Fruit fly (Drosophila melanogaster) ovary, adult (tissue): ENCODE measurements around the gene sim.

Experiments used
- CG17801 ChIP-seq: fragments of 200-800 bp; optimal IDR thresholded peaks from 2 replicates; lab custom pipeline; 2019; ENCODE audit warnings: missing biosample characterization, mild to moderate bottlenecking, missing genetic modification characterization, moderate library complexity; ENCODE audit not compliant: partially characterized antibody

The sim gene

DNA sequence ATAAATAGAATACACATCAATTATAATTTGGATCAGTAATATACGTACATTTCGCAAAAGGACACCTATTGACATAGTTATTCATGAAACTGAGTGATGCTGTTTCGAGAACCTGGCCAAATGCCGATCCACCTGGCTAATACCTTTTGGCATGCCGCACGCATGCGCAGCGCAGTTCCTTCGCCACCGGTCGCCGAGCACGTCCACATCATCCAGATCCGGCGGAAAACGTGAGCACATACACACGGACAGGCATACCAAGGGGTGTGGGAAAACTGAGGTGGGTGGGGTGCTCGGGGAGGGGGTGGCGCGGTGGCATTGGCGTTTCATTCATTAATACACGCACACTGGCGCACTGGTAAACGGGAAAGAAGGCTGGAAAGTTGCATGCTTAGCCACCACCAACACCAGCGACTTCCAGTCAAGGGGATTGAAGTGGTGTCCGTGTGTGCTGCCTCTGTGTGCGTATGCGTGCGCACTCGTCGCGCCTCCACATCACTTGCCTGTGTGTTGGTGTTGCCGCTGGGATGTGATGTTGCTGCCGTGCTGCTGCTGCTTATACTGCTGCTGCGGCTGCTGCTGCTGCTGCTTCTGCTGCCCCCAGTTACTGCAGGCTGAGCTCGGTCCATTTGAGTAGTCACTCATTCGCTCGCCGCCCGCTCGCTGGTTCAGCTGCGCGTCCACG lies at the start of gene sim:
Gene sim (plus strand): TSS at position 635 of the 685 bp plus-strand sequence.
- no peak for TF ChIP-seq CG17801 (GFP tag; lab: Kevin White, UChicago)

dm6 chr3R:13009595-13009994 lies 48.0 kb upstream of the sim start, which contains the start of gene CG11656:
CG11656 (plus strand) TSS chr3R:13009895.
- TF ChIP-seq CG17801 (GFP tag; lab: Kevin White, UChicago): no peak

DNA sequence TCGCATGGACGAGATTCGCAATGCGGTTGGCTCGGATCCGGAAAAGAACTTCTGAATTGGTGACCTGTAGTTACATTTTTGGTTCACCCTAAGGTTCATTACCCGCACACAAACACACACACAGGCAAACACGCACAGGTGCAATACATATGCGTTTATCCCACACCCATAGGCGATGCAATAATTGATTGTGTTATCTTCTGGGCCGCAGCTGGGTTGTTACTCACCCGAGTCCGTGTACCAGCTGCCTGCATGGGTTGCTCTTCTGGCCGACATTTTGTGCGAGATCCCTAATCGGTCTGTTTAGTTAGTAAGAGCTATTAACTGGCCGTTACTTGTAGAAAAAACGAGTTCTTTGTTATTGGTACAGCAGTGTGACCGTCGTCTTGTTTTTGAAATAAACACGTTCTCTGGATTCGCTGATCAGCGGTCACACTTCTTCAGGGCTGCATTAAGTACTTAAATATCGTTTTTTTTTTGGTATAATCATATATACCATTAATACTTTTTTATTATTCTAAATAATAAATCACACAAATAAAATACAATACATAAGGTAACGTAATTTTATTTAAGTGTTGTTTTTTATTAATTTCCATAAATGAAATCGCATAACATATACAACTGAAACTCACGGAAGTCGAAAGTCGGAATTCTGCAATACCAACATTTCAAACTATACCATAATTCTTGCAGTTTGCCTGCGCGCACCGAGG lies 46.5 kb upstream of the sim start, which contains the start of gene CG8031:
Gene CG8031 (minus strand): TSS at position 406 of the 716 bp plus-strand sequence.
- peak; percentile 14 for TF ChIP-seq CG17801 (GFP tag; lab: Kevin White, UChicago)

DNA sequence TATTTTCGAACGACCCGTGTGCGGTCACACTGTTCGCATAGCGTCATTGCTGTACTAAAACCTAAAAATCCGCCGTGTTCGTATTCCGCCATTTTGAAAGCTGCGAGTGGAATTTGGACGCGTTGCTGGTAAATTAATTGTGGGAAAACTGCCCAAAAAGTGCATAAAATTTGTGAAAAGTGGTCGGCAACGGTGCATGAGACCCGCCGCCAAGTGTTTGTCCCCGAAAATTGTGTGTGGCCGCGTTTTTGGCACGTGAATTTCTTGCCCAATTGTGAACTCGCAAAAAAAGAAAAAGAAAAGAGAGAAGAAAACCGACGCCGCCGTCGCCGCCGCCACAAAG lies 46.0 kb upstream of the sim start, which contains the start of gene CtBP:
Gene CtBP (plus strand): TSS at position 29 of the 343 bp plus-strand sequence.
- no peak for TF ChIP-seq CG17801 (GFP tag; lab: Kevin White, UChicago)

DNA sequence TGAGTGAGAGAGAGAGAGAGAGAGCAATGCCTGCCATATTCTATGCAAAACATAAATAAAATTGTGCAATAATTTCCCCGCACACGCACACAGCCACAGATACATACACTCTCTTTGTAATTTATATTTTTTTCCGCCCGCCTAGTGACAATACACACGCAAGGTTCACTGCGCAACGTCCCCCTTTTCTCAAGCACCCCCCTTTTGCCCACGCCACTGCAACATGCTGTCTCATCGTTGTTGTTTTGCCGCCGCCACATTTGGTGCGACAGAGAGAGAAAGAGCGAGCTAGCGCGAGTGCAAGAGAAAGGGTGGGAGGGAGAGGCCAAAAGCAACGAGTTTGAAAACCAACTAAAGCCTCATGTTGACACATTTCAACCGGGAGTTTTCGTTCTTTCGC lies 45.2 kb upstream of the sim start:
- peak; percentile 39 for TF ChIP-seq CG17801 (GFP tag; lab: Kevin White, UChicago)

DNA sequence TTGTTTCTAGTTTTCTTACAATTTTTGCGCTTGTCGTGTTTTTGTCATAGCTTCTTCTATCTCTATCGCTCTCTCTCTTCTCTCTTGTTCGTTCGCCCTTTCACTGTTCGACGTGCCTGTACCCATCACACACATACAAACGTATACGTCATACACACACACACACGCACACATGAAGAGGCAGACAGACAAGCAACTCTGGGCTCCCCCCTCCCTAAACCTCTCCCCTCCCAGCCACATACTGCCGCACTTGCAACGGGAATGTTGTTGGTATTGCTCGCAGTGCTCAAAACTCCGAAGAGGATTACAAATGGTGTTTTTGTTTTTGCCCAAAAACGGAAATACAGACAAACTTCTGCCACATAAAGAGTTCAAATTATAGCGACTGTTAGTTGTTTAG lies 44.6 kb upstream of the sim start:
- TF ChIP-seq CG17801 (GFP tag; lab: Kevin White, UChicago): no peak

dm6 chr3R:13014168-13014881 lies 43.2 kb upstream of the sim start:
- no peak for TF ChIP-seq CG17801 (GFP tag; lab: Kevin White, UChicago)

DNA sequence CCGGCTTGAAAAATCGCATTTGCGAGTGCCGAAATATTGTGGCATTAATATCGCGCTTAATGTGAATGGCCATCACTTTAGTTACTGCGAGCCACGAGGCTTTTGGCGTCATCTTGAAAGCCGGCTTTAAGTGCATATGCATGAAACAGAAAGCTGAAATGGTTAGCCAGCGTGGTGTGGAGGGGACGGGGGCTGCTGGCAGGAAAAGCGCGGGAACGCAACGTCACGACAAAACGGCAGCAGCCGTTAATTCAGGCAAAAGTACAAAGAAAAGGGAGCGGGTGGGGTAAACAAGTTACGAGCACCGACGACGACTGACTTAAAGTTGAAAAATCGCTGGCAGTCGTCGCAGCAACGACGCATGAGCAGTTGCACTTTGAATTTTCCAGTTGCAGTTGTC lies 42.2 kb upstream of the sim start:
- no peak for TF ChIP-seq CG17801 (GFP tag; lab: Kevin White, UChicago)

- TF ChIP-seq CG17801 (GFP tag; lab: Kevin White, UChicago): no peak
Observed at dm6 chr3R:13015811-13016766, 41.5 kb upstream of the sim start.

dm6 chr3R:13017623-13018036 lies 39.9 kb upstream of the sim start:
- no peak for TF ChIP-seq CG17801 (GFP tag; lab: Kevin White, UChicago)

DNA sequence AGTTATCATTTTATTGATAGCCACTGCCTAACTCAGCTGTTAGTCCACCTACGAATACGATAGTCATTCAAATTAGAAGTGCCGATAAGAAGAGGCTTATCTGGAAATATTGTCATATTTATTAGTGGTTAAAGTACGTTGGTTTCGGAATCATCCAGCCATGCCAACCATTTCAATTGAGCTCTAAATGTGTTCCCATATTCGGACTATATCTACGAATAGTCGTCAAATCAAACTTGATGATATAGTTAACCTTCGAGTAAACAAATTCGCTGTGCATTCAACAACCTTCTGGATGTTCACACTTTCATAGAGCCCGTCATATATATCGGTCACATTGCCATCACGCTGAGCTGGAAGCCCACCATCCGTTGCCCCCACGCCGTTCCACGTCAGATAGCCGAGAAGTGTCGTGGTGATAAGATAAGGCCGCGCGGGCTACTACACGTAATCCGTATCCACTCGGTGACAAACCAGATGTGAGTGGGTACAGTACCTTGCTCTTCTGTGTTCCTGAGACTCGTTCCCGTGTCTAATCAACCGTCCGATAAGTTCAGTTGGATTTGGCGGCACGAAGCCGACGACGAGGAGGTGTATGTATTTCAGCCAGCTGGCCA lies 39.2 kb upstream of the sim start:
- no peak for TF ChIP-seq CG17801 (GFP tag; lab: Kevin White, UChicago)

DNA sequence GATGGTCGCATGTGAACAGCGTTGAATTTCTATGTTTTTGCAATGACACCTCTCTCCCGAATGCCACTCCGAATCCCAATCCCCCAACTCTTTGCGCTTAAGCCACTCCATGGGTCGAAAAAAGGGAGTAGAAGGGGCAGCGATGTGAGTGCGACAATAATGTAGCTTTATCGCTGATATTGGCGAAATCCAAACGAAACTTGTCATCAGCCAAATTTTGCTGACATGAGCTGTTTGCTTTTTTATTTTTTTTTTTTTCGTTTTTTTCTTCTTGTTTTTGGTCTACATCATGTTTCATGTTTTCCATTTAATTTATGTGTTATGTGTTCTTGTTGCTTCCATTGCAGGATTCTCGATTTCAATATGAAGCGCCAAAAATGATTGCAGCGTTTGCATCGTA lies 38.6 kb upstream of the sim start:
- TF ChIP-seq CG17801 (GFP tag; lab: Kevin White, UChicago): peak; percentile 18

- TF ChIP-seq CG17801 (GFP tag; lab: Kevin White, UChicago): peak; percentile 49
Observed at dm6 chr3R:13030257-13031173, 27.0 kb upstream of the sim start, which contains the start of the genes CG46281 and CG46280. CG46281 (minus strand) TSS chr3R:13030307. CG46280 (minus strand) TSS chr3R:13030659.
